Fruit fly (Drosophila melanogaster): ENCODE measurements around the gene emc.

emc gene

dm6 chr3L:802700-803273 lies 53.6 kb downstream of the emc start (continued):
- TF ChIP-seq Optix (GFP tag; IDR thresholded peaks at IDR 0.05) = peak; percentile 94
- TF ChIP-seq gcm (GFP tag; optimal IDR thresholded peaks at IDR 0.05) = peak; percentile 85
- peak; percentile 76; the same call in 2 of the 3 replicates for TF ChIP-seq CG11560 (tag; IDR thresholded peaks at IDR 0.05)
- TF ChIP-seq CG18011 (GFP tag; optimal IDR thresholded peaks at IDR 0.05) = peak; percentile 62
- TF ChIP-seq CG10431 (GFP tag; optimal IDR thresholded peaks at IDR 0.05) = peak; percentile 57
- TF ChIP-seq zen (tag; optimal IDR thresholded peaks at IDR 0.05) = peak; percentile 75
- TF ChIP-seq Atf6 (GFP tag; IDR thresholded peaks at IDR 0.05) = peak; percentile 88
- no peak for TF ChIP-seq sc (optimal IDR thresholded peaks at IDR 0.05)
- peak; percentile 67 for TF ChIP-seq sc (GFP tag; optimal IDR thresholded peaks at IDR 0.05)
- peak; percentile 95 for TF ChIP-seq CG18599 (GFP tag; optimal IDR thresholded peaks at IDR 0.05)
- peak; percentile 91 for TF ChIP-seq ranshi (GFP tag; IDR thresholded peaks at IDR 0.05)
- peak; percentile 79 for TF ChIP-seq Blimp-1 (GFP tag; optimal IDR thresholded peaks at IDR 0.05)
- peak; percentile 98 for TF ChIP-seq Med (GFP tag)
- peak; percentile 86 for TF ChIP-seq CG14050 (GFP tag; IDR thresholded peaks at IDR 0.05)
- peak; percentile 83 to 94 for TF ChIP-seq chif (GFP tag; optimal IDR thresholded peaks at IDR 0.05)
- TF ChIP-seq mirr (GFP tag; optimal IDR thresholded peaks at IDR 0.05) = peak; percentile 67
- TF ChIP-seq pho (GFP tag; optimal IDR thresholded peaks at IDR 0.05) = peak; percentile 83
- peak; percentile 85 for TF ChIP-seq disco-r (GFP tag; optimal IDR thresholded peaks at IDR 0.05)
- peak; percentile 74 for TF ChIP-seq bowl (GFP tag; IDR thresholded peaks at IDR 0.05)
- TF ChIP-seq Sox102F (GFP tag; optimal IDR thresholded peaks at IDR 0.05) = peak; percentile 90
- TF ChIP-seq CG18476 (GFP tag; optimal IDR thresholded peaks at IDR 0.05) = peak; percentile 63
- TF ChIP-seq CG10267 (tag; optimal IDR thresholded peaks at IDR 0.05) = peak; percentile 69
- TF ChIP-seq CG30020 (tag; optimal IDR thresholded peaks at IDR 0.05) = peak; percentile 21
- TF ChIP-seq stwl (tag; optimal IDR thresholded peaks at IDR 0.05) = peak; percentile 18
- TF ChIP-seq danr (GFP tag; IDR thresholded peaks at IDR 0.05) = peak; percentile 83
- peak; percentile 19 for TF ChIP-seq CG6254 (GFP tag; optimal IDR thresholded peaks at IDR 0.05)
- peak; percentile 64 for TF ChIP-seq sd (tag; optimal IDR thresholded peaks at IDR 0.05)
- peak; percentile 89 for TF ChIP-seq CG12071 (GFP tag; optimal IDR thresholded peaks at IDR 0.05)
- TF ChIP-seq CG17568 (GFP tag; optimal IDR thresholded peaks at IDR 0.05) = peak; percentile 72
- TF ChIP-seq CG4282 (GFP tag; optimal IDR thresholded peaks at IDR 0.05) = peak; percentile 54
- peak; percentile 95 for TF ChIP-seq chm (GFP tag; IDR thresholded peaks at IDR 0.05)
- TF ChIP-seq Vsx1 (GFP tag; optimal IDR thresholded peaks at IDR 0.05) = peak; percentile 73
- peak; percentile 39 for TF ChIP-seq kni (GFP tag; optimal IDR thresholded peaks at IDR 0.05)
- TF ChIP-seq odd (GFP tag; optimal IDR thresholded peaks at IDR 0.05) = peak; percentile 71
- TF ChIP-seq nau (GFP tag; optimal IDR thresholded peaks at IDR 0.05) = peak; percentile 67
- TF ChIP-seq Asciz (GFP tag; optimal IDR thresholded peaks at IDR 0.05) = peak; percentile 60
- no peak for TF ChIP-seq GATAe (GFP tag; conservative IDR thresholded peaks at IDR 0.05)
- TF ChIP-seq HLH3B (GFP tag; IDR thresholded peaks at IDR 0.05) = peak; percentile 94
- TF ChIP-seq ara (GFP tag; IDR thresholded peaks at IDR 0.05) = peak; percentile 94
- TF ChIP-seq stc (GFP tag; IDR thresholded peaks at IDR 0.05) = peak; percentile 90
- peak; percentile 99 for TF ChIP-seq sens (GFP tag)
- no peak for TF ChIP-seq prd (optimal IDR thresholded peaks at IDR 0.05)
- TF ChIP-seq prd (GFP tag; IDR thresholded peaks at IDR 0.05) = peak; percentile 96
- TF ChIP-seq al (GFP tag; IDR thresholded peaks at IDR 0.05) = peak; percentile 63
- no peak for TF ChIP-seq HLH4C (GFP tag; IDR thresholded peaks at IDR 0.05; ENCODE audit: partially characterized antibody)
- no peak for TF ChIP-seq Dp (GFP tag; optimal IDR thresholded peaks at IDR 0.05)
- TF ChIP-seq Hr3 (GFP tag; optimal IDR thresholded peaks at IDR 0.05) = peak; percentile 80
- peak; percentile 88 for TF ChIP-seq dmrt99B (tag; optimal IDR thresholded peaks at IDR 0.05)
- peak; percentile 88 for TF ChIP-seq Atf-2 (GFP tag; optimal IDR thresholded peaks at IDR 0.05)
- TF ChIP-seq mld (GFP tag; IDR thresholded peaks at IDR 0.05; ENCODE audit: partially characterized antibody) = no peak
